Worm (Caenorhabditis elegans): ENCODE results near the gene C49F5.6.

DNA sequence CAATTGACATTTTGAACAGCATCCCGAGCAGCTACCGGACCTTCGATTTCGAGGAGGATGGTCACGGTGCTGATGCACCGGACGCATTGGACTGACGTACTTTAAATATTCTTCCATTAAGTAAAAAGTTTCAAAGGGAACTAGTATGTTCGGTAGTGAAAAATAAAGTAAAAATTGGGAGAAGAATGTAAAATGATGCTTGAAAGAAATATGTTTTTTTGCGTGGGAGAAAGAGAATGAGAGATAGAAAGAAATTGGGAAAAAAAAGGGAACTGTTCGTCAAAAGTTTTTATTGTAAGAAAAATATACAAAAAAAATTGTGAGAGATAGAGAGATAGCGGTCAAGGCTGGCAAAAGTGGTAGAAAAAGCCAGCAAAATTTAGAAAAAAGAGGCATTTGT lies 45.8 kb downstream of the C49F5.6 start, which contains the start of gene tsp-20:
- TF ChIP-seq sox-4 (tag; optimal IDR thresholded peaks at IDR 0.05) (no peak), ceh-9 (tag; optimal IDR thresholded peaks at IDR 0.05) (no peak), ama-1 (optimal IDR thresholded peaks at IDR 0.05) (no peak), tbx-7 (tag; optimal IDR thresholded peaks at IDR 0.05) (no peak), syd-9 (tag; optimal IDR thresholded peaks at IDR 0.05) (no peak), ceh-30 (tag; optimal IDR thresholded peaks at IDR 0.05) (no peak), pha-2 (tag; optimal IDR thresholded peaks at IDR 0.05) (no peak), K02D7.2 (tag; optimal IDR thresholded peaks at IDR 0.05) (no peak), hlh-6 (tag; optimal IDR thresholded peaks at IDR 0.05) (no peak), lin-11 (tag; optimal IDR thresholded peaks at IDR 0.05) (no peak), C08G9.2 (tag; optimal IDR thresholded peaks at IDR 0.05) (no peak)

All from whole organism, late embryonic.